Worm (Caenorhabditis elegans): ENCODE results near the gene F35E8.7.

DNA sequence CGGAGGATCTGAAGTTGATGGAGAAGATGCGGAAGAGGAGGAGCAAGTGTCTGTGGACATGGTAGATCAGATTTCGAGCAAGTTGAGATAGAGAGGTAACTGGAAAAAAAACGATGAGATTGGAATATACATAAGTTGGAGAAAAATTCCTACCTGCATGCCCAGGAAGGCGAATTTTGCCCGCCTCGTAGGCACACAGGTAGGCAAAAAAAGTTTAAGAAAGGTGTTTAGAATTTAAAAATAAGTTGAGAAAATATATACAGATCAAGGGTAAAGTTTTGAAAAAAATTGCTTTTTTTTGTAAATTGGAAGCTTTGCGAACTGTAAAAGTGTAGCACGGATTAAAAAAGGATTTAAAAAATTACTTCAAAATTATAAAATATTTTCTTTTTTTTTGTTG, 34.3 kb upstream of the F35E8.7 start, which contains the start of gene nhr-84:
- TF ChIP-seq pqm-1 (tag; optimal IDR thresholded peaks at IDR 0.05) (no peak), unc-130 (GFP tag; optimal IDR thresholded peaks at IDR 0.05) (no peak), skn-1 (tag; optimal IDR thresholded peaks at IDR 0.05) (no peak), lin-39 (tag; optimal IDR thresholded peaks at IDR 0.05) (no peak), ZK546.5 (tag; optimal IDR thresholded peaks at IDR 0.05) (no peak), ztf-7 (tag; optimal IDR thresholded peaks at IDR 0.05) (no peak), dmd-8 (GFP tag; IDR thresholded peaks at IDR 0.05) (no peak), snpc-4 (tag; optimal IDR thresholded peaks at IDR 0.05) (no peak), nhr-10 (tag; optimal IDR thresholded peaks at IDR 0.05) (no peak), fkh-10 (GFP tag; optimal IDR thresholded peaks at IDR 0.05) (no peak), ztf-11 (tag; optimal IDR thresholded peaks at IDR 0.05) (no peak), unc-62 (GFP tag; optimal IDR thresholded peaks at IDR 0.05 in 1 of 2) (no peak), unc-62 (tag; optimal IDR thresholded peaks at IDR 0.05) (no peak), mdl-1 (tag; optimal IDR thresholded peaks at IDR 0.05) (no peak)
